Fruit fly (Drosophila melanogaster): ENCODE data around the gene Ibf1.

Gene Ibf1

dm6 chr3R:9246879-9247621, 11.7 kb upstream of the Ibf1 start (continued):
- TF ChIP-seq odd (GFP tag; optimal IDR thresholded peaks at IDR 0.05) (peak; percentile 52), CG12155 (GFP tag; optimal IDR thresholded peaks at IDR 0.05) (no peak), ttk (GFP tag; IDR thresholded peaks at IDR 0.05) (0 out of 2 replicates have a peak, but pooled peaks have one; percentile 58), CG31441 (GFP tag; IDR thresholded peaks at IDR 0.05) (peak; percentile 83), CG31388 (GFP tag; optimal IDR thresholded peaks at IDR 0.05) (no peak), ash1 (GFP tag; optimal IDR thresholded peaks at IDR 0.05) (no peak), CG11560 (tag; IDR thresholded peaks at IDR 0.05) (no peak), Hmr (GFP tag; optimal IDR thresholded peaks at IDR 0.05) (no peak), CG8765 (GFP tag; IDR thresholded peaks at IDR 0.05) (no peak), BEAF-32 (GFP tag; optimal IDR thresholded peaks at IDR 0.05) (no peak), CG17361 (GFP tag; IDR thresholded peaks at IDR 0.05) (peak; percentile 76; the same call in 2 of the 3 replicates), z (GFP tag; IDR thresholded peaks at IDR 0.05) (no peak), CG12104 (GFP tag; optimal IDR thresholded peaks at IDR 0.05) (peak; percentile 56), CG2120 (GFP tag; optimal IDR thresholded peaks at IDR 0.05) (peak; percentile 31), Dp (GFP tag; optimal IDR thresholded peaks at IDR 0.05) (no peak), pnt (GFP tag; optimal IDR thresholded peaks at IDR 0.05) (peak; percentile 10), pum (GFP tag; optimal IDR thresholded peaks at IDR 0.05) (peak; percentile 30), Scr (GFP tag; IDR thresholded peaks at IDR 0.05; ENCODE audit: partially characterized antibody) (no peak), Myb (GFP tag; optimal IDR thresholded peaks at IDR 0.05) (peak; percentile 15), ken (GFP tag; IDR thresholded peaks at IDR 0.05) (peak; percentile 37; the same call in 1 of the 3 replicates), CG15514 (GFP tag; optimal IDR thresholded peaks at IDR 0.05) (no peak), gce (GFP tag; IDR thresholded peaks at IDR 0.05) (no peak), nom (GFP tag; optimal IDR thresholded peaks at IDR 0.05) (peak; percentile 61), pfk (GFP tag; optimal IDR thresholded peaks at IDR 0.05) (no peak), dpn (GFP tag; optimal IDR thresholded peaks at IDR 0.05) (peak in 1 of 2 experiments; percentile 53), CG12769 (tag; optimal IDR thresholded peaks at IDR 0.05) (no peak), CG12236 (GFP tag; optimal IDR thresholded peaks at IDR 0.05) (peak; percentile 35), Blimp-1 (GFP tag; optimal IDR thresholded peaks at IDR 0.05) (peak; percentile 84), Atf3 (GFP tag; optimal IDR thresholded peaks at IDR 0.05) (peak; percentile 6), Aef1 (GFP tag; IDR thresholded peaks at IDR 0.05) (no peak; the same call in 2 of the 3 replicates), sug (tag; optimal IDR thresholded peaks at IDR 0.05) (no peak), btn (GFP tag; optimal IDR thresholded peaks at IDR 0.05) (peak; percentile 27), CG9932 (GFP tag; IDR thresholded peaks at IDR 0.05) (no peak), scrt (GFP tag; optimal IDR thresholded peaks at IDR 0.05) (no peak), zfh1 (GFP tag; IDR thresholded peaks at IDR 0.05) (peak; percentile 69; the same call in 1 of the 3 replicates), CG9727 (GFP tag; optimal IDR thresholded peaks at IDR 0.05) (peak; percentile 59), oc (tag; optimal IDR thresholded peaks at IDR 0.05) (peak; percentile 87), BtbVII (GFP tag; optimal IDR thresholded peaks at IDR 0.05) (peak; percentile 35), gsb-n (tag; optimal IDR thresholded peaks at IDR 0.05) (peak; percentile 85), chn (GFP tag; optimal IDR thresholded peaks at IDR 0.05) (peak; percentile 10), CG3847 (GFP tag; IDR thresholded peaks at IDR 0.05) (0 out of 2 replicates have a peak, but pooled peaks have one; percentile 13), Ptx1 (GFP tag; IDR thresholded peaks at IDR 0.05) (peak; percentile 46), Mes4 (GFP tag; optimal IDR thresholded peaks at IDR 0.05) (peak; percentile 64), onecut (GFP tag; IDR thresholded peaks at IDR 0.05) (peak; percentile 53), lilli (GFP tag; optimal IDR thresholded peaks at IDR 0.05) (peak; percentile 30), CG8924 (tag; optimal IDR thresholded peaks at IDR 0.05) (peak; percentile 78), CG4360 (GFP tag; IDR thresholded peaks at IDR 0.05) (no peak), gem (tag; optimal IDR thresholded peaks at IDR 0.05) (peak; percentile 83), CG31224 (GFP tag; IDR thresholded peaks at IDR 0.05) (peak; percentile 13; the same call in 1 of the 2 replicates), salm (tag; optimal IDR thresholded peaks at IDR 0.05) (peak; percentile 51)
